Fruit fly (Drosophila melanogaster): Measurements from ENCODE around the gene Ge-1.

DNA sequence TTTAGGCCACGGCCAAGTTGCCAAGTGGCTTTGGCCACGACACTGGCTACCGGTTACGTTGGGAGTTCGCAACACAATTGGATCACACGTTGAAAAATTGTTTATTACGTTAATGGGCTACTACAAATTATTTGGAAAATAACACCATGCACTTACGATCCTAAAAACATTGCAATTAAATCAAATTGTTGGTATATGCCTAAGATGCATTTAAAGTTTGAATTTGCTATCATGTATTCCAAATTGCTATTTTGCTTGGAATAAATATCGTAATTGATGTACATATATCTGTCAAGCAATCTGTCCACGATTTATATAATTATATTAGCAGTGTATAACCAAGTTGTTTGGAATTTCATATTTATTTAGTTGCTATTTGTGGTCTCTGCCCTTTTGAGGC, 27.8 kb downstream of the Ge-1 start:
- TF ChIP-seq h (optimal IDR thresholded peaks at IDR 0.05) (no peak), psq (optimal IDR thresholded peaks at IDR 0.05) (no peak), insv (optimal IDR thresholded peaks at IDR 0.05) (no peak), Myc (optimal IDR thresholded peaks at IDR 0.05) (no peak), Sin3A (optimal IDR thresholded peaks at IDR 0.05) (no peak)
